Worm (Caenorhabditis elegans) whole organism, mixed stage, embryonic: ENCODE measurements around the gene F21G4.3.

Experiments used
- M03D4.4 ChIP-seq: sonication (generic microtip); optimal IDR thresholded peaks from 2 replicates; lab custom pipeline; 2017; ENCODE audit warnings: mild to moderate bottlenecking, missing genetic modification characterization, missing compliant biosample characterization
- bed-3 ChIP-seq: fragments of 200-800 bp; sonication (Bioruptor generic); optimal IDR thresholded peaks from 3 replicates; lab custom pipeline; 2018; ENCODE audit warnings: mild to moderate bottlenecking, missing genetic modification characterization, moderate library complexity, missing compliant biosample characterization
- blmp-1 ChIP-seq: fragments of 150-350 bp; optimal IDR thresholded peaks from 2 replicates; lab custom pipeline; 2014; ENCODE audit warnings: missing biosample characterization, missing genetic modification characterization
- ceh-39 ChIP-seq: fragments of 150-350 bp; optimal IDR thresholded peaks from 2 replicates; lab custom pipeline; 2014; ENCODE audit warnings: missing biosample characterization, missing genetic modification characterization
- ceh-43 ChIP-seq: fragments of 200-800 bp; sonication (Bioruptor generic); optimal IDR thresholded peaks from 2 replicates; lab custom pipeline; 2018; ENCODE audit warnings: mild to moderate bottlenecking, missing genetic modification characterization, moderate library complexity, missing compliant biosample characterization
- ceh-83 ChIP-seq: fragments of 200-800 bp; sonication (Bioruptor generic); optimal IDR thresholded peaks from 2 replicates; lab custom pipeline; 2018; ENCODE audit warnings: mild to moderate bottlenecking, missing genetic modification characterization, missing compliant biosample characterization
- ces-1 ChIP-seq: fragments of 150-350 bp; optimal IDR thresholded peaks from 2 replicates; lab custom pipeline; 2014; ENCODE audit warnings: missing biosample characterization, missing genetic modification reagents, missing genetic modification characterization
- cnd-1 ChIP-seq: fragments of 200-800 bp; sonication (Bioruptor generic); optimal IDR thresholded peaks from 2 replicates; lab custom pipeline; 2018; ENCODE audit warnings: mild to moderate bottlenecking, missing genetic modification characterization, missing compliant biosample characterization
- drap-1 ChIP-seq: fragments of 200-800 bp; sonication (Bioruptor generic); optimal IDR thresholded peaks from 3 replicates; lab custom pipeline; 2018; ENCODE audit warnings: mild to moderate bottlenecking, missing genetic modification characterization, missing compliant biosample characterization
- elt-1 ChIP-seq: sonication (generic microtip); optimal IDR thresholded peaks from 2 replicates; lab custom pipeline; 2017; ENCODE audit warnings: missing genetic modification characterization, mild to moderate bottlenecking, missing compliant biosample characterization, antibody characterized with exemption, moderate library complexity, borderline replicate concordance; ENCODE audit not compliant: insufficient read depth
- flh-1 ChIP-seq: fragments of 200-800 bp; sonication (Bioruptor generic); optimal IDR thresholded peaks from 2 replicates; lab custom pipeline; 2018; ENCODE audit warnings: mild to moderate bottlenecking, missing genetic modification characterization, moderate library complexity, missing compliant biosample characterization
- ham-2 ChIP-seq: fragments of 200-800 bp; sonication (Bioruptor generic); optimal IDR thresholded peaks from 2 replicates; lab custom pipeline; 2018; ENCODE audit warnings: mild to moderate bottlenecking, missing genetic modification characterization, missing compliant biosample characterization
- hlh-1 ChIP-seq: fragments of 150-350 bp; optimal IDR thresholded peaks from 2 replicates; lab custom pipeline; 2014; ENCODE audit warnings: missing biosample characterization, missing genetic modification reagents, missing genetic modification characterization
- lin-13 ChIP-seq: fragments of 150-350 bp; optimal IDR thresholded peaks from 2 replicates; lab custom pipeline; 2014; ENCODE audit warnings: missing biosample characterization, missing genetic modification characterization
- lin-32 ChIP-seq: fragments of 200-800 bp; sonication (Bioruptor generic); optimal IDR thresholded peaks from 2 replicates; lab custom pipeline; 2018; ENCODE audit warnings: mild to moderate bottlenecking, missing genetic modification characterization, missing compliant biosample characterization
- lsy-2 ChIP-seq: fragments of 150-350 bp; optimal IDR thresholded peaks from 2 replicates; lab custom pipeline; 2014; ENCODE audit warnings: missing biosample characterization, missing genetic modification characterization
- mab-5 ChIP-seq: fragments of 150-350 bp; optimal IDR thresholded peaks from 2 replicates; lab custom pipeline; 2014; ENCODE audit warnings: missing biosample characterization, missing genetic modification characterization
- mep-1 ChIP-seq: fragments of 150-350 bp; optimal IDR thresholded peaks from 2 replicates; lab custom pipeline; 2017; ENCODE audit warnings: missing biosample characterization, missing genetic modification reagents, missing genetic modification characterization, inconsistent platforms
- mls-2 ChIP-seq: sonication (generic microtip); optimal IDR thresholded peaks from 2 replicates; lab custom pipeline; 2016; ENCODE audit warnings: mild to moderate bottlenecking, missing genetic modification characterization, moderate library complexity, missing compliant biosample characterization
- nhr-12 ChIP-seq: fragments of 150-350 bp; optimal IDR thresholded peaks from 2 replicates; lab custom pipeline; 2014; ENCODE audit warnings: missing biosample characterization, missing genetic modification characterization
- nhr-2 ChIP-seq: fragments of 150-350 bp; optimal IDR thresholded peaks from 2 replicates; lab custom pipeline; 2014; ENCODE audit warnings: missing biosample characterization, missing genetic modification characterization
- nhr-237 ChIP-seq: fragments of 150-350 bp; optimal IDR thresholded peaks from 2 replicates; lab custom pipeline; 2014; ENCODE audit warnings: missing biosample characterization, missing genetic modification characterization
- nhr-28 ChIP-seq: fragments of 150-350 bp; optimal IDR thresholded peaks from 2 replicates; lab custom pipeline; 2014; ENCODE audit warnings: missing biosample characterization, missing genetic modification characterization
- nhr-76 ChIP-seq: sonication (generic microtip); optimal IDR thresholded peaks from 2 replicates; lab custom pipeline; 2017; ENCODE audit warnings: missing biosample characterization, missing genetic modification characterization
- pha-4 ChIP-seq: fragments of 150-350 bp; optimal IDR thresholded peaks from 2 replicates; lab custom pipeline; 2018; ENCODE audit warnings: missing biosample characterization, missing genetic modification reagents, missing genetic modification characterization
- sem-2 ChIP-seq: fragments of 200-800 bp; sonication (Bioruptor generic); optimal IDR thresholded peaks from 2 replicates; lab custom pipeline; 2018; ENCODE audit warnings: mild to moderate bottlenecking, missing genetic modification characterization, missing compliant biosample characterization
- snpc-4 ChIP-seq: fragments of 150-350 bp; optimal IDR thresholded peaks from 2 replicates; lab custom pipeline; 2014; ENCODE audit warnings: missing biosample characterization, missing genetic modification characterization
- sptf-1 ChIP-seq: sonication (generic microtip); optimal IDR thresholded peaks from 2 replicates; lab custom pipeline; 2017; ENCODE audit warnings: mild to moderate bottlenecking, missing genetic modification characterization, moderate library complexity, missing compliant biosample characterization
- tbx-8 ChIP-seq: fragments of 200-800 bp; sonication (Bioruptor generic); optimal IDR thresholded peaks from 2 replicates; lab custom pipeline; 2018; ENCODE audit warnings: mild to moderate bottlenecking, missing genetic modification characterization, moderate library complexity, missing compliant biosample characterization
- unc-120 ChIP-seq: sonication (generic microtip); optimal IDR thresholded peaks from 2 replicates; lab custom pipeline; 2017; ENCODE audit warnings: missing genetic modification characterization, missing compliant biosample characterization; ENCODE audit not compliant: poor library complexity, severe bottlenecking
- unc-39 ChIP-seq: fragments of 150-350 bp; optimal IDR thresholded peaks from 2 replicates; lab custom pipeline; 2014; ENCODE audit warnings: missing biosample characterization, missing genetic modification characterization
- unc-62 ChIP-seq: fragments of 150-350 bp; optimal IDR thresholded peaks from 2 replicates; lab custom pipeline; 2014; ENCODE audit warnings: missing biosample characterization, missing genetic modification reagents, missing genetic modification characterization
- zip-8 ChIP-seq: fragments of 150-350 bp; optimal IDR thresholded peaks from 2 replicates; lab custom pipeline; 2014; ENCODE audit warnings: missing biosample characterization, missing genetic modification characterization
- ztf-11 ChIP-seq: fragments of 150-350 bp; optimal IDR thresholded peaks from 2 replicates; lab custom pipeline; 2014; ENCODE audit warnings: missing biosample characterization, missing genetic modification characterization

Gene F21G4.3

DNA sequence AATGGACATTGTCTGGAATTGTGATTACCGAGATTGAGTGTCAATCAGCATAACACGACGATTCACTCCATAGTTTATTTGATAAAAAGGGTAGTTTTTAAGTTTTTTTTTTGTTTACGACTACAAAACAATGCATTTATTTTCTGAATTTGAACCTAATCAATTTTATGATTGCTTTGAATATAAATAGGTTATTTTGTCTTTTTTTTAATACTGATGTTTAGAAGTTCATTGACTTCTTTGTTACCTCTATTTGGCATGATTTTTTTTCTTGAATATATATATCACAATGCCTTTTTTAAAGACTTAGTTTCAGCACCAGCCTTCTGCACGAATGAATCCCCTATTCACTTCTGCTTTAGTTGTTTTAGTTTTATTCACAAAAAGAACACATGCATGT is 25.4 kb upstream of the F21G4.3 start, which contains the start of gene R07B1.13:
R07B1.13 (plus strand) TSS at position 301 of the 400 bp plus-strand sequence.
- TF ChIP-seq nhr-28 (tag; lab: Kevin White, UChicago) (no peak), ztf-11 (tag; lab: Kevin White, UChicago) (no peak), lin-13 (no peak), mep-1 (tag; lab: Kevin White, UChicago) (no peak), nhr-2 (no peak), elt-1 (tag; lab: Kevin White, UChicago) (no peak), nhr-12 (tag; lab: Kevin White, UChicago) (no peak), ceh-39 (tag; lab: Kevin White, UChicago) (no peak), mls-2 (tag; lab: Kevin White, UChicago) (no peak), nhr-76 (no peak), flh-1 (GFP tag; lab: Kevin White, UChicago) (no peak), unc-39 (no peak), ceh-83 (GFP tag; lab: Kevin White, UChicago) (no peak), lsy-2 (tag; lab: Kevin White, UChicago) (no peak), zip-8 (tag; lab: Kevin White, UChicago) (no peak), mab-5 (tag; lab: Kevin White, UChicago) (no peak), nhr-237 (tag; lab: Kevin White, UChicago) (no peak), ceh-43 (GFP tag; lab: Kevin White, UChicago) (no peak), ham-2 (GFP tag; lab: Kevin White, UChicago) (no peak), ces-1 (no peak)

DNA sequence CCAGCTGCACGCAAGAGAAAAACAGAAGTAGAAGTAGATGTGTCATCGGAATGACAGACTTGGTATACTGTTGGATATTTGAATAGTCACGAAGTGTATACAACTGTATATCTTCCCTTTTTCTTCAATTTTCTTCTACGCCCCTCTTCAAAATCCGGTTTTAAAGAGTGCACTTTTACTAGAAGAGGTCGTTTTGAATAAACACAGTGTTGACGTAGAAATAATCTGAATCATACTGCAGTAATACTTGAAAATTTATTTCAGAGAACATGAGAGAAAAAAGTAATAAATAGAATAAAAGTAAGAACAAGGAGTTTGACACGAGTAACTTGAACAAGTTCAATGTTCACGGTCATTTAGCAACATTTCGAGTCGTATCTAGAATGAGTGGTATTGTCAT is 22.4 kb upstream of the F21G4.3 start, which contains the start of gene R07B1.8:
R07B1.8 (minus strand) TSS at position 101 of the 400 bp plus-strand sequence.
- TF ChIP-seq unc-62 (GFP tag; lab: Kevin White, UChicago) (no peak), nhr-28 (tag; lab: Kevin White, UChicago) (no peak), ceh-43 (GFP tag; lab: Kevin White, UChicago) (no peak), elt-1 (tag; lab: Kevin White, UChicago) (no peak), unc-39 (no peak), nhr-2 (no peak), ceh-83 (GFP tag; lab: Kevin White, UChicago) (no peak), ztf-11 (tag; lab: Kevin White, UChicago) (no peak), unc-120 (no peak), mls-2 (tag; lab: Kevin White, UChicago) (no peak), ces-1 (no peak), ceh-39 (tag; lab: Kevin White, UChicago) (no peak), nhr-237 (tag; lab: Kevin White, UChicago) (no peak), mep-1 (tag; lab: Kevin White, UChicago) (no peak), drap-1 (GFP tag; lab: Kevin White, UChicago) (no peak), sem-2 (GFP tag; lab: Kevin White, UChicago) (no peak)

DNA sequence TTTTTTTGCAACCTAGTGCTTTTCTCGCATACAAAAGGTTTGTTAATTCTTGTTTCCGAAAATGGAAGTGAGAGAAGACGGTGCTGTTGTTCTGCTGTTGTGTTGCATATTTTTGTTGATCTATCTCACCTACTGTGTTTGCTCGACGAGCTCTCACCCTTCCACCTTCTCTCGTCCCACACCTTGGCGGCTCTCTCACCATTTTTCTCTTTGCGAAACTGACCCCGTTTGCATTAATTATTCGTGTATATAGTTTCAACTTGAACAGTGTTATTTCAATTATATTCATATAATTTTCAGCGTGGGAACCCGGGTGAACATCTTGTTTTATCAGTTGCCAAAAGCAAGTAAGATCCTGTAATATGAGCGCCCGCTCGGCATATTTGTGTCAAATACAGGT is 17.8 kb upstream of the F21G4.3 start, which contains the start of gene R07B1.9:
R07B1.9 (plus strand) TSS at position 301 of the 400 bp plus-strand sequence.
- TF ChIP-seq lsy-2 (tag; lab: Kevin White, UChicago) (no peak), M03D4.4 (tag; lab: Kevin White, UChicago) (no peak), nhr-12 (tag; lab: Kevin White, UChicago) (no peak), ztf-11 (tag; lab: Kevin White, UChicago) (no peak), snpc-4 (tag; lab: Kevin White, UChicago) (no peak), sptf-1 (tag; lab: Kevin White, UChicago) (no peak), flh-1 (GFP tag; lab: Kevin White, UChicago) (no peak), lin-32 (GFP tag; lab: Kevin White, UChicago) (no peak), bed-3 (no peak), tbx-8 (GFP tag; lab: Kevin White, UChicago) (no peak), pha-4 (tag; lab: Kevin White, UChicago) (no peak), hlh-1 (tag; lab: Kevin White, UChicago) (no peak), ceh-83 (GFP tag; lab: Kevin White, UChicago) (no peak), zip-8 (tag; lab: Kevin White, UChicago) (no peak), sem-2 (GFP tag; lab: Kevin White, UChicago) (no peak), lin-13 (no peak), blmp-1 (tag; lab: Kevin White, UChicago) (no peak)
- TF ChIP-seq, all 35 proteins: peak for 0

DNA sequence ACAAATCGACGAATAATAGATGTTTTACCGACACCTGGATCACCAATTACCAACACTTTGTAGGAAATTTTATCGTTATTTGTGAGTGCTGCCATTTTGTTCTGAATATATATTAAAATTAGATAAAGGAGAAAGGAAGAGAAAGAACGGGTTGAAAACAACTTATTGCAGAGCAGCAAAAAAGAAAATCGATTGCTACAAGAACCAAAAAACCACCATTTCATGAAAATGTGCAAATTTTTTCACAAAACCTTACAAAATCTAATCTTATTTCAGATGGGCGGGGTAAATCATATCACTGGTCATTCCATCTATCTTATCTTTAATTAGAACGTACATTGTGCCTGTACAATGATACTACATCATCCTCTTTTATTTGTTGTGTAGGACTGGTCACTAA is 12.8 kb upstream of the F21G4.3 start, which contains the start of gene glo-1:
glo-1 (minus strand) TSS at position 101 of the 400 bp plus-strand sequence.
- TF ChIP-seq unc-120 (no peak), ham-2 (GFP tag; lab: Kevin White, UChicago) (no peak), flh-1 (GFP tag; lab: Kevin White, UChicago) (no peak), nhr-12 (tag; lab: Kevin White, UChicago) (no peak), M03D4.4 (tag; lab: Kevin White, UChicago) (no peak), cnd-1 (tag; lab: Kevin White, UChicago) (no peak), mep-1 (tag; lab: Kevin White, UChicago) (no peak), hlh-1 (tag; lab: Kevin White, UChicago) (no peak), lin-32 (GFP tag; lab: Kevin White, UChicago) (no peak), mls-2 (tag; lab: Kevin White, UChicago) (no peak), tbx-8 (GFP tag; lab: Kevin White, UChicago) (no peak), unc-62 (GFP tag; lab: Kevin White, UChicago) (no peak), blmp-1 (tag; lab: Kevin White, UChicago) (no peak), snpc-4 (tag; lab: Kevin White, UChicago) (no peak), nhr-2 (no peak), nhr-28 (tag; lab: Kevin White, UChicago) (no peak), lin-13 (no peak)
